Worm (Caenorhabditis elegans) whole organism, L2 larva: ENCODE results near the gene Y55F3BR.1.

ENCODE experiments used
- C34F6.9 ChIP-seq: fragments of 150-350 bp; optimal IDR thresholded peaks from 2 replicates; lab custom pipeline; 2014; ENCODE audit warnings: missing biosample characterization, missing genetic modification characterization
- F13H6.1 ChIP-seq: sonication (generic microtip); optimal IDR thresholded peaks from 2 replicates; lab custom pipeline; 2016; ENCODE audit warnings: missing genetic modification characterization, missing compliant biosample characterization
- R02D3.7 ChIP-seq: fragments of 150-350 bp; optimal IDR thresholded peaks from 2 replicates; lab custom pipeline; 2014; ENCODE audit warnings: missing biosample characterization, missing genetic modification characterization
- Y55F3AM.14 ChIP-seq: fragments of 200-800 bp; sonication (Bioruptor generic); optimal IDR thresholded peaks from 2 replicates; lab custom pipeline; 2018; ENCODE audit warnings: mild to moderate bottlenecking, missing genetic modification characterization, missing compliant biosample characterization
- ZK546.5 ChIP-seq: sonication (generic microtip); optimal IDR thresholded peaks from 2 replicates; lab custom pipeline; 2017; ENCODE audit warnings: missing biosample characterization, missing genetic modification characterization
- alr-1 ChIP-seq: fragments of 150-350 bp; optimal IDR thresholded peaks from 2 replicates; lab custom pipeline; 2014; ENCODE audit warnings: missing biosample characterization, missing genetic modification characterization
- aly-2 ChIP-seq: fragments of 150-350 bp; optimal IDR thresholded peaks from 2 replicates; lab custom pipeline; 2014; ENCODE audit warnings: missing biosample characterization, missing genetic modification characterization
- ama-1 ChIP-seq: fragments of 150-350 bp; optimal IDR thresholded peaks from 2 replicates; lab custom pipeline; 2018; ENCODE audit warnings: inconsistent platforms
- blmp-1 ChIP-seq: sonication (generic microtip); optimal IDR thresholded peaks from 2 replicates; lab custom pipeline; 2017; ENCODE audit warnings: missing genetic modification characterization, mild to moderate bottlenecking, missing compliant biosample characterization, antibody characterized with exemption, moderate library complexity; ENCODE audit not compliant: insufficient read depth
- ceh-16 ChIP-seq: fragments of 150-350 bp; optimal IDR thresholded peaks from 2 replicates; lab custom pipeline; 2014; ENCODE audit warnings: missing biosample characterization, missing genetic modification characterization
- ceh-82 ChIP-seq: fragments of 150-350 bp; optimal IDR thresholded peaks from 2 replicates; lab custom pipeline; 2014; ENCODE audit warnings: missing biosample characterization, missing genetic modification characterization
- crh-2 ChIP-seq: sonication (generic microtip); optimal IDR thresholded peaks from 2 replicates; lab custom pipeline; 2017; ENCODE audit warnings: missing biosample characterization, missing genetic modification characterization
- dmd-4 ChIP-seq: sonication (generic microtip); optimal IDR thresholded peaks from 2 replicates; lab custom pipeline; 2017; ENCODE audit warnings: missing biosample characterization, missing genetic modification characterization
- egl-27 ChIP-seq: sonication (generic microtip); optimal IDR thresholded peaks from 3 replicates; lab custom pipeline; 2017; ENCODE audit warnings: missing biosample characterization, missing genetic modification reagents, missing genetic modification characterization
- elt-1 ChIP-seq: fragments of 150-350 bp; optimal IDR thresholded peaks from 2 replicates; lab custom pipeline; 2014; ENCODE audit warnings: missing biosample characterization, missing genetic modification characterization
- elt-3 ChIP-seq: sonication (generic microtip); optimal IDR thresholded peaks from 2 replicates; lab custom pipeline; 2017; ENCODE audit warnings: missing biosample characterization, missing genetic modification characterization
- fos-1 ChIP-seq: fragments of 150-350 bp; optimal IDR thresholded peaks from 2 replicates; lab custom pipeline; 2014; ENCODE audit warnings: missing biosample characterization, missing genetic modification characterization
- gmeb-1 ChIP-seq: fragments of 150-350 bp; optimal IDR thresholded peaks from 2 replicates; lab custom pipeline; 2014; ENCODE audit warnings: missing biosample characterization, missing genetic modification characterization
- lin-11 ChIP-seq: fragments of 150-350 bp; sonication (generic microtip); optimal IDR thresholded peaks from 2 replicates; lab custom pipeline; 2014; ENCODE audit warnings: missing biosample characterization, missing genetic modification characterization, inconsistent platforms, mixed read lengths
- lin-13 ChIP-seq: fragments of 150-350 bp; optimal IDR thresholded peaks from 2 replicates; lab custom pipeline; 2014; ENCODE audit warnings: missing biosample characterization, missing genetic modification reagents, missing genetic modification characterization
- lin-39 ChIP-seq: fragments of 150-350 bp; optimal IDR thresholded peaks from 2 replicates; lab custom pipeline; 2014; ENCODE audit warnings: missing biosample characterization, missing genetic modification reagents, missing genetic modification characterization
- lsy-2 ChIP-seq, 2 experiments: fragments of 150-350 bp in 1 of 2; sonication (generic microtip) in 1 of 2; optimal IDR thresholded peaks; 2 replicates each; lab custom pipeline; 2014 to 2017; ENCODE audit warnings: missing biosample characterization in 2 of 2, missing genetic modification characterization in 2 of 2
- mab-5 ChIP-seq: fragments of 150-350 bp; optimal IDR thresholded peaks from 2 replicates; lab custom pipeline; 2014; ENCODE audit warnings: missing biosample characterization, missing genetic modification characterization
- mbf-1 ChIP-seq: sonication (generic microtip); optimal IDR thresholded peaks from 2 replicates; lab custom pipeline; 2017; ENCODE audit warnings: missing biosample characterization, missing genetic modification characterization
- mdl-1 ChIP-seq, 2 experiments: fragments of 150-350 bp in 1 of 2; sonication (generic microtip) in 1 of 2; optimal IDR thresholded peaks; 2 replicates each; lab custom pipeline; 2017; ENCODE audit warnings: missing biosample characterization in 2 of 2, missing genetic modification characterization in 2 of 2
- nhr-10 ChIP-seq: sonication (generic microtip); optimal IDR thresholded peaks from 2 replicates; lab custom pipeline; 2017; ENCODE audit warnings: missing biosample characterization, missing genetic modification characterization
- nhr-11 ChIP-seq: fragments of 150-350 bp; optimal IDR thresholded peaks from 2 replicates; lab custom pipeline; 2014; ENCODE audit warnings: missing biosample characterization, missing genetic modification characterization
- nhr-12 ChIP-seq: fragments of 150-350 bp; optimal IDR thresholded peaks from 2 replicates; lab custom pipeline; 2014; ENCODE audit warnings: missing biosample characterization, missing genetic modification characterization
- nhr-129 ChIP-seq: fragments of 150-350 bp; optimal IDR thresholded peaks from 2 replicates; lab custom pipeline; 2014; ENCODE audit warnings: missing biosample characterization, missing genetic modification characterization
- nhr-21 ChIP-seq: fragments of 150-350 bp; optimal IDR thresholded peaks from 2 replicates; lab custom pipeline; 2014; ENCODE audit warnings: missing biosample characterization, missing genetic modification characterization
- nhr-23 ChIP-seq: fragments of 150-350 bp; optimal IDR thresholded peaks from 2 replicates; lab custom pipeline; 2014; ENCODE audit warnings: missing biosample characterization, missing genetic modification reagents, missing genetic modification characterization
- nhr-237 ChIP-seq: fragments of 150-350 bp; optimal IDR thresholded peaks from 2 replicates; lab custom pipeline; 2014; ENCODE audit warnings: missing biosample characterization, missing genetic modification characterization
- nhr-25 ChIP-seq: fragments of 150-350 bp; sonication (generic microtip); optimal IDR thresholded peaks from 3 replicates; lab custom pipeline; 2014; ENCODE audit warnings: missing biosample characterization, missing genetic modification characterization
- nhr-6 ChIP-seq: fragments of 150-350 bp; optimal IDR thresholded peaks from 2 replicates; lab custom pipeline; 2014; ENCODE audit warnings: missing biosample characterization, missing genetic modification characterization
- nhr-77 ChIP-seq: fragments of 150-350 bp; optimal IDR thresholded peaks from 2 replicates; lab custom pipeline; 2014; ENCODE audit warnings: missing biosample characterization, missing genetic modification characterization
- peb-1 ChIP-seq: fragments of 150-350 bp; optimal IDR thresholded peaks from 2 replicates; lab custom pipeline; 2014; ENCODE audit warnings: missing biosample characterization, missing genetic modification characterization
- sem-4 ChIP-seq: fragments of 150-350 bp; optimal IDR thresholded peaks from 2 replicates; lab custom pipeline; 2014; ENCODE audit warnings: missing biosample characterization, missing genetic modification reagents, missing genetic modification characterization
- skn-1 ChIP-seq: sonication (generic microtip); optimal IDR thresholded peaks from 2 replicates; lab custom pipeline; 2017; ENCODE audit warnings: missing biosample characterization, missing genetic modification characterization
- sma-3 ChIP-seq: sonication (generic microtip); optimal IDR thresholded peaks from 2 replicates; lab custom pipeline; 2016; ENCODE audit warnings: missing genetic modification reagents, missing genetic modification characterization, missing compliant biosample characterization
- sma-9 ChIP-seq, 2 experiments: fragments of 150-350 bp in 1 of 2; sonication (generic microtip) in 1 of 2; optimal IDR thresholded peaks; 2 replicates each; lab custom pipeline; 2014 to 2016; ENCODE audit warnings: missing genetic modification characterization in 2 of 2, mild to moderate bottlenecking in 1 of 2, missing biosample characterization in 1 of 2, missing compliant biosample characterization in 1 of 2, missing genetic modification reagents in 1 of 2, moderate library complexity in 1 of 2
- snpc-4 ChIP-seq: fragments of 150-350 bp; optimal IDR thresholded peaks from 2 replicates; lab custom pipeline; 2014; ENCODE audit warnings: missing biosample characterization, missing genetic modification characterization
- unc-39 ChIP-seq: fragments of 150-350 bp; optimal IDR thresholded peaks from 2 replicates; lab custom pipeline; 2014; ENCODE audit warnings: missing biosample characterization, missing genetic modification characterization
- unc-55 ChIP-seq: fragments of 150-350 bp; sonication (generic microtip); optimal IDR thresholded peaks from 3 replicates; lab custom pipeline; 2014; ENCODE audit warnings: missing biosample characterization, missing genetic modification reagents, missing genetic modification characterization
- unc-62 ChIP-seq: fragments of 150-350 bp; optimal IDR thresholded peaks from 2 replicates; lab custom pipeline; 2014; ENCODE audit warnings: missing biosample characterization, missing genetic modification reagents, missing genetic modification characterization
- zag-1 ChIP-seq: fragments of 150-350 bp; optimal IDR thresholded peaks from 2 replicates; lab custom pipeline; 2014; ENCODE audit warnings: missing biosample characterization, missing genetic modification characterization
- ztf-1 ChIP-seq: fragments of 200-800 bp; sonication (Bioruptor generic); conservative IDR thresholded peaks from 2 replicates; pipeline ENCODE4 v1.3.6; 2022; ENCODE audit warnings: missing genetic modification characterization, missing compliant biosample characterization
- ztf-11 ChIP-seq: sonication (generic microtip); optimal IDR thresholded peaks from 2 replicates; lab custom pipeline; 2017; ENCODE audit warnings: missing biosample characterization, missing genetic modification characterization
- ztf-4 ChIP-seq: fragments of 150-350 bp; optimal IDR thresholded peaks from 2 replicates; lab custom pipeline; 2014; ENCODE audit warnings: missing biosample characterization, missing genetic modification characterization

The Y55F3BR.1 gene

ce11 chrIV:874677-875076, at the start of gene Y55F3BR.1:
Y55F3BR.1 (plus strand) TSS chrIV:874791.
- TF ChIP-seq sem-4 (tag; lab: Kevin White, UChicago), result no peak
- TF ChIP-seq sma-9 (GFP tag; optimal IDR thresholded peaks at IDR 0.05; lab: Kevin White, UChicago), result no peak
- TF ChIP-seq sma-9 (tag; optimal IDR thresholded peaks at IDR 0.05; lab: Kevin White, UChicago), result no peak
- no peak for TF ChIP-seq nhr-10
- TF ChIP-seq crh-2 (tag; lab: Kevin White, UChicago), result peak; percentile 58
- TF ChIP-seq elt-3 (tag; lab: Kevin White, UChicago), result no peak
- no peak for TF ChIP-seq nhr-12 (tag; lab: Kevin White, UChicago)
- TF ChIP-seq elt-1 (tag; lab: Kevin White, UChicago), result no peak
- TF ChIP-seq snpc-4 (tag; lab: Kevin White, UChicago), result peak; percentile 74
- TF ChIP-seq blmp-1 (tag; lab: Kevin White, UChicago), result no peak
- TF ChIP-seq egl-27 (tag; lab: Kevin White, UChicago), result no peak
- TF ChIP-seq unc-39 (tag; lab: Kevin White, UChicago), result no peak
- TF ChIP-seq ceh-82, result no peak
- no peak for TF ChIP-seq peb-1
- TF ChIP-seq dmd-4 (tag; lab: Kevin White, UChicago), result no peak
- peak; percentile 63 for TF ChIP-seq C34F6.9 (tag; lab: Kevin White, UChicago)
- TF ChIP-seq ztf-1 (GFP tag; lab: Robert Waterston, UW), result no peak
- TF ChIP-seq aly-2 (tag; lab: Kevin White, UChicago), result no peak
- no peak for TF ChIP-seq zag-1 (tag; lab: Kevin White, UChicago)
- no peak for TF ChIP-seq ztf-4
- no peak for TF ChIP-seq F13H6.1 (tag; lab: Kevin White, UChicago)
- peak; percentile 48 to 82 for TF ChIP-seq lsy-2 (tag; optimal IDR thresholded peaks at IDR 0.05; lab: Kevin White, UChicago)
- TF ChIP-seq nhr-6 (tag; lab: Kevin White, UChicago), result no peak
- no peak for TF ChIP-seq nhr-23 (tag; lab: Kevin White, UChicago)
- TF ChIP-seq sma-3 (GFP tag; lab: Kevin White, UChicago), result peak; percentile 38
- no peak for TF ChIP-seq ceh-16
- TF ChIP-seq fos-1 (tag; lab: Kevin White, UChicago), result no peak
- TF ChIP-seq gmeb-1 (tag; lab: Kevin White, UChicago), result peak; percentile 98
- TF ChIP-seq nhr-25 (tag; lab: Kevin White, UChicago), result peak; percentile 30
- TF ChIP-seq ztf-11, result no peak
- no peak for TF ChIP-seq nhr-21 (tag; lab: Kevin White, UChicago)
- no peak for TF ChIP-seq nhr-237
- no peak for TF ChIP-seq mab-5 (tag; lab: Kevin White, UChicago)
- TF ChIP-seq mbf-1 (tag; lab: Kevin White, UChicago), result no peak
- no peak for TF ChIP-seq ama-1 (lab: Kevin White, UChicago)
- TF ChIP-seq unc-55 (GFP tag; lab: Kevin White, UChicago), result peak; percentile 81
- no peak for TF ChIP-seq nhr-11
- no peak for TF ChIP-seq Y55F3AM.14 (GFP tag; lab: Kevin White, UChicago)
- no peak for TF ChIP-seq lin-11 (tag; lab: Kevin White, UChicago)
- TF ChIP-seq nhr-129 (tag; lab: Kevin White, UChicago), result peak; percentile 46
- TF ChIP-seq alr-1 (tag; lab: Kevin White, UChicago), result no peak
- TF ChIP-seq skn-1 (tag; lab: Kevin White, UChicago), result no peak
- no peak for TF ChIP-seq mdl-1 (tag; optimal IDR thresholded peaks at IDR 0.05; lab: Kevin White, UChicago)
- no peak for TF ChIP-seq R02D3.7 (tag; lab: Kevin White, UChicago)
- TF ChIP-seq unc-62 (GFP tag; lab: Kevin White, UChicago), result no peak
- TF ChIP-seq lin-13 (GFP tag; lab: Kevin White, UChicago), result peak; percentile 51
- no peak for TF ChIP-seq ZK546.5 (tag; lab: Kevin White, UChicago)
- peak; percentile 23 for TF ChIP-seq nhr-77 (tag; lab: Kevin White, UChicago)
- TF ChIP-seq lin-39, result no peak
